Worm (Caenorhabditis elegans) whole organism, young adult: Measurements from ENCODE around the gene ZK1290.10.

Source experiments
- B0019.2 ChIP-seq: fragments of 200-800 bp; sonication (Bioruptor generic); conservative IDR thresholded peaks from 2 replicates; pipeline ENCODE4 v1.3.6; 2022; ENCODE audit warnings: missing genetic modification reagents, missing genetic modification characterization, missing compliant biosample characterization
- B0035.1 ChIP-seq: sonication (generic microtip); optimal IDR thresholded peaks from 2 replicates; lab custom pipeline; 2016; ENCODE audit warnings: missing genetic modification characterization, mild to moderate bottlenecking, missing compliant biosample characterization, missing genotype, missing genetic modification reagents
- D2030.7 ChIP-seq: fragments of 200-800 bp; sonication (Bioruptor generic); IDR thresholded peaks from 2 replicates; pipeline ENCODE4 v1.3.6; 2022; ENCODE audit warnings: missing genetic modification reagents, missing genetic modification characterization, missing compliant biosample characterization
- F22D6.2 ChIP-seq: sonication (generic microtip); optimal IDR thresholded peaks from 2 replicates; lab custom pipeline; 2016; ENCODE audit warnings: mild to moderate bottlenecking, missing genetic modification characterization, missing compliant biosample characterization
- F33H1.4 ChIP-seq: fragments of 200-800 bp; sonication (Bioruptor generic); IDR thresholded peaks from 2 replicates; pipeline ENCODE4 v1.3.6; 2022; ENCODE audit warnings: missing genetic modification reagents, missing genetic modification characterization, missing compliant biosample characterization
- F57A8.1 ChIP-seq: fragments of 200-800 bp; sonication (Bioruptor generic); optimal IDR thresholded peaks from 2 replicates; lab custom pipeline; 2018; ENCODE audit warnings: mild to moderate bottlenecking, missing genetic modification characterization, moderate library complexity, missing compliant biosample characterization
- Y53F4B.3 ChIP-seq: fragments of 200-800 bp; sonication (Bioruptor generic); IDR thresholded peaks from 2 replicates; pipeline ENCODE4 v1.3.6; 2022; ENCODE audit warnings: missing genetic modification reagents, missing genetic modification characterization, missing compliant biosample characterization
- Y56A3A.18 ChIP-seq: fragments of 200-800 bp; sonication (Bioruptor generic); IDR thresholded peaks from 2 replicates; pipeline ENCODE4 v1.3.6; 2022; ENCODE audit warnings: missing genetic modification reagents, missing genetic modification characterization, missing compliant biosample characterization
- Y67H2A.10 ChIP-seq: fragments of 200-800 bp; sonication (Bioruptor generic); conservative IDR thresholded peaks from 2 replicates; pipeline ENCODE4 v1.3.6; 2022; ENCODE audit warnings: missing genetic modification reagents, missing genetic modification characterization, missing compliant biosample characterization
- Y95B8A.8 ChIP-seq: fragments of 200-800 bp; sonication (Bioruptor generic); IDR thresholded peaks from 2 replicates; pipeline ENCODE4 v1.3.6; 2022; ENCODE audit warnings: missing genetic modification reagents, missing genetic modification characterization, missing compliant biosample characterization
- ama-1 ChIP-seq, 3 experiments: fragments of 150-350 bp in 1 of 3; sonication (generic microtip) in 2 of 3; optimal IDR thresholded peaks; 2 replicates each; lab custom pipeline; 2014 to 2018; ENCODE audit warnings: missing biosample characterization in 2 of 3, missing genetic modification characterization in 2 of 3, missing genetic modification reagents in 2 of 3
- aptf-2 ChIP-seq: fragments of 200-800 bp; sonication (Bioruptor generic); conservative IDR thresholded peaks from 2 replicates; pipeline ENCODE4 v1.3.6; 2022; ENCODE audit warnings: missing genetic modification reagents, missing genetic modification characterization, missing compliant biosample characterization
- attf-6 ChIP-seq: fragments of 200-800 bp; sonication (Bioruptor generic); IDR thresholded peaks from 2 replicates; pipeline ENCODE4 v1.3.6; 2022; ENCODE audit warnings: missing genetic modification reagents, missing genetic modification characterization, missing compliant biosample characterization
- ceh-91 ChIP-seq: fragments of 200-800 bp; sonication (Bioruptor generic); IDR thresholded peaks from 2 replicates; pipeline ENCODE4 v1.3.6; 2022; ENCODE audit warnings: missing genetic modification reagents, missing genetic modification characterization, missing compliant biosample characterization
- chd-7 ChIP-seq: sonication (generic microtip); optimal IDR thresholded peaks from 2 replicates; lab custom pipeline; 2016; ENCODE audit warnings: mild to moderate bottlenecking, missing genetic modification characterization, moderate library complexity, missing compliant biosample characterization
- dox-1 ChIP-seq: fragments of 200-800 bp; sonication (Bioruptor generic); IDR thresholded peaks from 2 replicates; pipeline ENCODE4 v1.3.6; 2022; ENCODE audit warnings: missing genetic modification reagents, missing genetic modification characterization, missing compliant biosample characterization
- dpl-1 ChIP-seq: fragments of 150-350 bp; optimal IDR thresholded peaks from 2 replicates; lab custom pipeline; 2014; ENCODE audit warnings: missing biosample characterization, missing genetic modification reagents, missing genetic modification characterization
- efl-1 ChIP-seq: fragments of 150-350 bp; optimal IDR thresholded peaks from 2 replicates; lab custom pipeline; 2014; ENCODE audit warnings: missing biosample characterization, missing genetic modification reagents, missing genetic modification characterization
- fkh-3 ChIP-seq: sonication (generic microtip); optimal IDR thresholded peaks from 2 replicates; lab custom pipeline; 2016; ENCODE audit warnings: mild to moderate bottlenecking, missing genetic modification characterization, missing compliant biosample characterization
- hmg-1.2 ChIP-seq: fragments of 200-800 bp; sonication (Bioruptor generic); IDR thresholded peaks from 2 replicates; pipeline ENCODE4 v1.3.6; 2022; ENCODE audit warnings: missing genetic modification reagents, missing genetic modification characterization, missing compliant biosample characterization
- hmg-20 ChIP-seq: fragments of 200-800 bp; sonication (Bioruptor generic); IDR thresholded peaks from 2 replicates; pipeline ENCODE4 v1.3.6; 2022; ENCODE audit warnings: missing genetic modification reagents, missing genetic modification characterization, missing compliant biosample characterization
- let-526 ChIP-seq: fragments of 200-800 bp; sonication (Bioruptor generic); IDR thresholded peaks from 2 replicates; pipeline ENCODE4 v1.3.6; 2022; ENCODE audit warnings: missing genetic modification reagents, missing genetic modification characterization, missing compliant biosample characterization
- let-607 ChIP-seq, 2 experiments: fragments of 200-800 bp in 1 of 2; sonication (Bioruptor generic) in 1 of 2; sonication (generic microtip) in 1 of 2; optimal IDR thresholded peaks; 2 replicates each; lab custom pipeline; 2016 to 2018; ENCODE audit warnings: mild to moderate bottlenecking in 2 of 2, missing compliant biosample characterization in 2 of 2, missing genetic modification characterization in 2 of 2, moderate library complexity in 2 of 2, missing genotype in 1 of 2
- lin-35 ChIP-seq, 3 experiments: fragments of 150-350 bp in 2 of 3; sonication (generic microtip) in 1 of 3; optimal IDR thresholded peaks; 2 replicates each; lab custom pipeline; 2014 to 2018; ENCODE audit warnings: missing biosample characterization in 3 of 3, missing genetic modification characterization in 3 of 3, missing genetic modification reagents in 3 of 3
- lin-40 ChIP-seq: sonication (generic microtip); optimal IDR thresholded peaks from 2 replicates; lab custom pipeline; 2016; ENCODE audit warnings: missing genetic modification characterization, mild to moderate bottlenecking, missing compliant biosample characterization, missing genotype, missing genetic modification reagents
- lin-54 ChIP-seq: fragments of 200-800 bp; sonication (Bioruptor generic); optimal IDR thresholded peaks from 2 replicates; lab custom pipeline; 2018; ENCODE audit warnings: mild to moderate bottlenecking, missing genetic modification characterization, missing compliant biosample characterization
- lsl-1 ChIP-seq: fragments of 200-800 bp; sonication (Bioruptor generic); optimal IDR thresholded peaks from 2 replicates; lab custom pipeline; 2018; ENCODE audit warnings: mild to moderate bottlenecking, missing genetic modification characterization, moderate library complexity, missing compliant biosample characterization
- madf-10 ChIP-seq: sonication (generic microtip); optimal IDR thresholded peaks from 2 replicates; lab custom pipeline; 2016; ENCODE audit warnings: mild to moderate bottlenecking, missing genetic modification characterization, missing compliant biosample characterization
- madf-3 ChIP-seq: fragments of 200-800 bp; sonication (Bioruptor generic); IDR thresholded peaks from 2 replicates; pipeline ENCODE4 v1.3.6; 2022; ENCODE audit warnings: missing genetic modification reagents, missing genetic modification characterization, missing compliant biosample characterization
- madf-6 ChIP-seq: fragments of 200-800 bp; sonication (Bioruptor generic); IDR thresholded peaks from 2 replicates; pipeline ENCODE4 v1.3.6; 2022; ENCODE audit warnings: missing genetic modification reagents, missing genetic modification characterization, missing compliant biosample characterization
- madf-8 ChIP-seq: fragments of 200-800 bp; sonication (Bioruptor generic); conservative IDR thresholded peaks from 2 replicates; pipeline ENCODE4 v1.3.6; 2022; ENCODE audit warnings: missing genetic modification reagents, missing genetic modification characterization, missing compliant biosample characterization
- rcor-1 ChIP-seq: fragments of 200-800 bp; sonication (Bioruptor generic); IDR thresholded peaks from 2 replicates; pipeline ENCODE4 v1.3.6; 2022; ENCODE audit warnings: missing genetic modification reagents, missing genetic modification characterization, missing compliant biosample characterization
- snpc-1.1 ChIP-seq: sonication (generic microtip); optimal IDR thresholded peaks from 2 replicates; lab custom pipeline; 2017; ENCODE audit warnings: missing genetic modification characterization, mild to moderate bottlenecking, missing compliant biosample characterization, antibody characterized with exemption, moderate library complexity, missing genotype, missing genetic modification reagents; ENCODE audit not compliant: insufficient read depth
- snpc-1.3 ChIP-seq: sonication (generic microtip); optimal IDR thresholded peaks from 2 replicates; lab custom pipeline; 2017; ENCODE audit warnings: missing genetic modification characterization, mild to moderate bottlenecking, missing compliant biosample characterization, antibody characterized with exemption, moderate library complexity, missing genotype, missing genetic modification reagents; ENCODE audit not compliant: insufficient read depth
- snpc-3.4 ChIP-seq: sonication (generic microtip); optimal IDR thresholded peaks from 2 replicates; lab custom pipeline; 2017; ENCODE audit warnings: missing genetic modification characterization, mild to moderate bottlenecking, missing compliant biosample characterization, antibody characterized with exemption, moderate library complexity, missing genotype, missing genetic modification reagents
- snpc-4 ChIP-seq, 5 experiments: fragments of 150-350 bp in 1 of 5; sonication (generic microtip) in 4 of 5; optimal IDR thresholded peaks; 2 replicates each; lab custom pipeline; 2014 to 2018; ENCODE audit warnings: missing genetic modification characterization in 5 of 5, missing biosample characterization in 3 of 5, antibody characterized with exemption in 2 of 5, mild to moderate bottlenecking in 2 of 5, missing compliant biosample characterization in 2 of 5, missing genotype in 2 of 5, moderate library complexity in 2 of 5, missing genetic modification reagents in 1 of 5
- somi-1 ChIP-seq: fragments of 200-800 bp; sonication (Bioruptor generic); optimal IDR thresholded peaks from 2 replicates; lab custom pipeline; 2018; ENCODE audit warnings: mild to moderate bottlenecking, missing genetic modification characterization, missing compliant biosample characterization
- unc-130 ChIP-seq: sonication (generic microtip); optimal IDR thresholded peaks from 2 replicates; lab custom pipeline; 2016; ENCODE audit warnings: missing genetic modification reagents, missing genetic modification characterization, missing compliant biosample characterization
- unc-62 ChIP-seq: fragments of 150-350 bp; optimal IDR thresholded peaks from 2 replicates; lab custom pipeline; 2014; ENCODE audit warnings: missing biosample characterization, missing genetic modification reagents, missing genetic modification characterization
- xnd-1 ChIP-seq: sonication (generic microtip); optimal IDR thresholded peaks from 2 replicates; lab custom pipeline; 2016; ENCODE audit warnings: missing genotype, missing genetic modification reagents, missing genetic modification characterization, missing compliant biosample characterization
- zfh-2 ChIP-seq: fragments of 200-800 bp; sonication (Bioruptor generic); conservative IDR thresholded peaks from 2 replicates; pipeline ENCODE4 v1.3.6; 2022; ENCODE audit warnings: missing genetic modification reagents, missing genetic modification characterization, missing compliant biosample characterization

ZK1290.10 gene

DNA sequence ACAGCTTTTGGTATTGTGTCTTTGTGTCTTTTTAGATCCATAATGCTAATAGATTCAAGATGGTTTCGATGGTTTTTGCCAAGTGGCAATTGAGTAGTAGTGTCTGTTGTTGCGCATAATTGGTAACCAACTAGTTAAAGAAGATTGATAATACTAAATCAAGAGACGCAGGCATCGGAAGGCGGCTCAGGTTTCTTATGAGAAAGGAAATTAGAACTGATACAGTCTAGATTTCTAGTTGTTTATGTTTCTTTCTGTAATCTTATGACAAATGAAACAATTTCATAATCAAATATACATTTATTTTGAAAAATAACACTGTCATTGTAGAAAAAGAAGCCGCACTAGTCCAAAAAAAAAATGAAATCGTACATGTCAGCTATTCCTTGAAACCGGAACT, at the start of gene ZK1290.10:
Gene ZK1290.10, minus strand, starts transcription at position 101 of the 400 bp plus-strand sequence.
- TF ChIP-seq Y56A3A.18 (GFP tag; lab: Robert Waterston, UW), result 0 out of 2 replicates have a peak, but pooled peaks have one; percentile 32
- TF ChIP-seq zfh-2 (GFP tag; lab: Robert Waterston, UW), result no peak
- TF ChIP-seq hmg-20 (GFP tag; lab: Robert Waterston, UW), result no peak
- no peak for TF ChIP-seq lin-35 (GFP tag; optimal IDR thresholded peaks at IDR 0.05; lab: Kevin White, UChicago)
- TF ChIP-seq let-607 (tag; optimal IDR thresholded peaks at IDR 0.05; lab: Kevin White, UChicago), result no peak
- TF ChIP-seq, all 124 proteins: peak for 1

ce11 chrII:7599357-7599756, 45.7 kb upstream of the ZK1290.10 start, which contains the start of gene npp-21:
npp-21 (plus strand) TSS chrII:7599657.
- no peak for TF ChIP-seq madf-6
- no peak for TF ChIP-seq attf-6 (GFP tag; lab: Robert Waterston, UW)
- no peak for TF ChIP-seq F33H1.4 (GFP tag; lab: Robert Waterston, UW)
- TF ChIP-seq Y53F4B.3 (GFP tag; lab: Robert Waterston, UW), result no peak
- TF ChIP-seq Y67H2A.10 (GFP tag; lab: Robert Waterston, UW), result no peak
- TF ChIP-seq let-526 (GFP tag; lab: Robert Waterston, UW), result no peak
- TF ChIP-seq snpc-1.3 (tag; lab: Kevin White, UChicago), result no peak
- no peak for TF ChIP-seq snpc-4 (GFP tag; optimal IDR thresholded peaks at IDR 0.05; lab: Kevin White, UChicago)
- no peak for TF ChIP-seq snpc-4 (tag; optimal IDR thresholded peaks at IDR 0.05; lab: Kevin White, UChicago)
- TF ChIP-seq F57A8.1 (GFP tag; lab: Kevin White, UChicago), result no peak
- no peak for TF ChIP-seq ama-1 (optimal IDR thresholded peaks at IDR 0.05; lab: Kevin White, UChicago)
- no peak for TF ChIP-seq ama-1 (GFP tag; optimal IDR thresholded peaks at IDR 0.05; lab: Kevin White, UChicago)
- no peak for TF ChIP-seq lin-40 (tag; lab: Kevin White, UChicago)
- no peak for TF ChIP-seq chd-7 (tag; lab: Kevin White, UChicago)

DNA sequence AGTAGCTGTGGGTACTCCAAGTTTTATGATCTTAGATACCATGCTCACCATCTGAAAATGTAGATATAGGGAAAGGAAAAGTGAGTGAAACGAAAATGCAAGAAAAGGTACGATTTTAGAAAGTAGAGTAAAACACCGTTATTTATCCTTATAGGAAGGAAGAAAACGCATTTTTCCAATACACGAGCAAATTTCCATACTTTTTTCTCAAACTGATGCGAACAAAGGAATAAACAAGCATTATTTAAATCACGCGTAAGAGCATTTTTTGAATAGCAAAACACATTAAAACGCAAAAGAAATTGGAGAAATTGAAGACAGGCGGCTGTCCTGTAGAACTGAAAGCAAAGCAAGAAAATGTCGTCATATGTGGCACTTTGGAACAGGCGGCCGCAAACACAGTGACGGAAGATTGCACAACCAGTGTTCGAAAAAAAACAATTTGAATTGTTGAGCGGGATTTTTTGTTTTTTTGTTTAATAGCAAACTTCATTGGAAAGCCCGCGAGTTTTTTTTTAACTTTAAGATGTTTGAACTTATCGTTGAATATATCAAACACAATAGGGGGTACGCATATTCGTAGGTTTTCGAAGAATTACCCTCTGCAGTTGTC, 45.1 kb upstream of the ZK1290.10 start, which contains the start of gene pgam-5:
Gene pgam-5, minus strand, starts transcription at position 51 of the 613 bp plus-strand sequence.
- TF ChIP-seq F22D6.2 (tag; lab: Kevin White, UChicago) (no peak), dox-1 (peak; percentile 46), madf-10 (tag; lab: Kevin White, UChicago) (no peak), fkh-3 (tag; lab: Kevin White, UChicago) (no peak), D2030.7 (GFP tag; lab: Robert Waterston, UW) (peak; percentile 24; the same call in 1 of the 2 replicates), snpc-3.4 (tag; lab: Kevin White, UChicago) (peak; percentile 64), lin-54 (GFP tag; lab: Kevin White, UChicago) (peak; percentile 72), madf-8 (GFP tag; lab: Robert Waterston, UW) (peak; percentile 80), F33H1.4 (GFP tag; lab: Robert Waterston, UW) (peak; percentile 49; the same call in 1 of the 2 replicates), efl-1 (GFP tag; lab: Kevin White, UChicago) (peak; percentile 81), aptf-2 (0 out of 2 replicates have a peak, but pooled peaks have one; percentile 30), dpl-1 (peak; percentile 51), somi-1 (GFP tag; lab: Kevin White, UChicago) (no peak), ceh-91 (GFP tag; lab: Robert Waterston, UW) (peak; percentile 71; the same call in 1 of the 2 replicates), hmg-1.2 (GFP tag; lab: Robert Waterston, UW) (peak; percentile 37; the same call in 1 of the 2 replicates), B0035.1 (tag; lab: Kevin White, UChicago) (no peak), lsl-1 (peak; percentile 58), unc-130 (GFP tag; lab: Kevin White, UChicago) (no peak), snpc-1.1 (tag; lab: Kevin White, UChicago) (peak; percentile 41), madf-3 (GFP tag; lab: Robert Waterston, UW) (0 out of 2 replicates have a peak, but pooled peaks have one; percentile 12), Y95B8A.8 (GFP tag; lab: Robert Waterston, UW) (no peak), snpc-1.3 (tag; lab: Kevin White, UChicago) (peak; percentile 29), xnd-1 (peak; percentile 61), B0019.2 (GFP tag; lab: Robert Waterston, UW) (0 out of 2 replicates have a peak, but pooled peaks have one; percentile 29), unc-62 (GFP tag; lab: Kevin White, UChicago) (no peak), rcor-1 (GFP tag; lab: Robert Waterston, UW) (0 out of 2 replicates have a peak, but pooled peaks have one; percentile 22), madf-6 (peak; percentile 93)
